Worm (Caenorhabditis elegans) whole organism, L4 larva: ENCODE results near the gene rskd-1.

Experiments
- D1046.2 ChIP-seq: fragments of 200-800 bp; sonication (Bioruptor generic); IDR thresholded peaks from 2 replicates; pipeline ENCODE4 v1.3.6; 2022; ENCODE audit warnings: missing genetic modification characterization, missing compliant biosample characterization
- F10B5.3 ChIP-seq: sonication (generic microtip); optimal IDR thresholded peaks from 2 replicates; lab custom pipeline; 2016; ENCODE audit warnings: mild to moderate bottlenecking, missing genetic modification characterization, missing compliant biosample characterization
- F26F4.8 ChIP-seq: fragments of 200-800 bp; sonication (Bioruptor generic); conservative IDR thresholded peaks from 2 replicates; pipeline ENCODE4 v1.3.6; 2022; ENCODE audit warnings: missing genetic modification characterization, missing compliant biosample characterization
- F44E2.7 ChIP-seq: fragments of 200-800 bp; sonication (Bioruptor generic); IDR thresholded peaks from 2 replicates; pipeline ENCODE4 v2.1.2; 2022; ENCODE audit warnings: missing genetic modification characterization, missing compliant biosample characterization
- F49E8.2 ChIP-seq: sonication (generic microtip); optimal IDR thresholded peaks from 2 replicates; lab custom pipeline; 2016; ENCODE audit warnings: missing compliant biosample characterization, mild to moderate bottlenecking, missing genetic modification characterization, borderline replicate concordance
- T20F7.1 ChIP-seq: fragments of 200-800 bp; sonication (Bioruptor generic); optimal IDR thresholded peaks from 2 replicates; lab custom pipeline; 2018; ENCODE audit warnings: mild to moderate bottlenecking, missing genetic modification characterization, missing compliant biosample characterization
- Y48G9A.11 ChIP-seq: fragments of 200-800 bp; sonication (Bioruptor generic); IDR thresholded peaks from 2 replicates; pipeline ENCODE4 v1.3.6; 2022; ENCODE audit warnings: missing genetic modification reagents, missing genetic modification characterization, missing compliant biosample characterization
- Y5F2A.4 ChIP-seq: fragments of 200-800 bp; sonication (Bioruptor generic); optimal IDR thresholded peaks from 2 replicates; lab custom pipeline; 2018; ENCODE audit warnings: mild to moderate bottlenecking, missing genetic modification characterization, missing compliant biosample characterization
- ama-1 ChIP-seq: fragments of 150-350 bp; optimal IDR thresholded peaks from 2 replicates; lab custom pipeline; 2014; ENCODE audit warnings: inconsistent platforms, mixed read lengths
- arid-1 ChIP-seq: fragments of 200-800 bp; sonication (Bioruptor generic); conservative IDR thresholded peaks from 2 replicates; pipeline ENCODE4 v1.3.6; 2022; ENCODE audit warnings: missing genetic modification reagents, missing genetic modification characterization, missing compliant biosample characterization
- ceh-28 ChIP-seq: fragments of 150-350 bp; optimal IDR thresholded peaks from 2 replicates; lab custom pipeline; 2014; ENCODE audit warnings: missing biosample characterization, missing genetic modification reagents, missing genetic modification characterization
- ceh-44 ChIP-seq: fragments of 200-800 bp; sonication (Bioruptor generic); IDR thresholded peaks from 2 replicates; pipeline ENCODE4 v1.3.6; 2022; ENCODE audit warnings: missing genetic modification reagents, missing genetic modification characterization, missing compliant biosample characterization
- ceh-62 ChIP-seq: sonication (generic microtip); optimal IDR thresholded peaks from 2 replicates; lab custom pipeline; 2017; ENCODE audit warnings: missing biosample characterization, missing genetic modification characterization
- ceh-82 ChIP-seq: sonication (generic microtip); optimal IDR thresholded peaks from 2 replicates; lab custom pipeline; 2017; ENCODE audit warnings: missing biosample characterization, missing genetic modification characterization
- ces-1 ChIP-seq: fragments of 150-350 bp; sonication (generic microtip); optimal IDR thresholded peaks from 4 replicates; lab custom pipeline; 2014; ENCODE audit warnings: missing biosample characterization, missing genetic modification reagents, missing genetic modification characterization
- daf-12 ChIP-seq: fragments of 150-350 bp; optimal IDR thresholded peaks from 2 replicates; lab custom pipeline; 2014; ENCODE audit warnings: missing biosample characterization, missing genetic modification reagents, missing genetic modification characterization
- daf-19 ChIP-seq: fragments of 200-800 bp; sonication (Bioruptor generic); conservative IDR thresholded peaks from 2 replicates; pipeline ENCODE4 v1.3.6; 2022; ENCODE audit warnings: missing genetic modification characterization, missing compliant biosample characterization
- dpl-1 ChIP-seq: fragments of 150-350 bp; optimal IDR thresholded peaks from 2 replicates; lab custom pipeline; 2014; ENCODE audit warnings: missing biosample characterization, missing genetic modification reagents, missing genetic modification characterization
- duxl-1 ChIP-seq: sonication (generic microtip); optimal IDR thresholded peaks from 2 replicates; lab custom pipeline; 2016; ENCODE audit warnings: mild to moderate bottlenecking, missing genetic modification characterization, moderate library complexity, missing compliant biosample characterization; ENCODE audit not compliant: poor library complexity
- dve-1 ChIP-seq: sonication (generic microtip); optimal IDR thresholded peaks from 2 replicates; lab custom pipeline; 2017; ENCODE audit warnings: antibody characterized with exemption, mild to moderate bottlenecking, missing genetic modification characterization, missing compliant biosample characterization; ENCODE audit not compliant: insufficient read depth
- fkh-10 ChIP-seq: fragments of 150-350 bp; optimal IDR thresholded peaks from 2 replicates; lab custom pipeline; 2014; ENCODE audit warnings: missing biosample characterization, missing genetic modification reagents, missing genetic modification characterization
- hlh-11 ChIP-seq: fragments of 200-800 bp; sonication (Bioruptor generic); optimal IDR thresholded peaks from 2 replicates; lab custom pipeline; 2018; ENCODE audit warnings: mild to moderate bottlenecking, missing genetic modification characterization, missing compliant biosample characterization
- hlh-30 ChIP-seq: sonication (generic microtip); optimal IDR thresholded peaks from 2 replicates; lab custom pipeline; 2017; ENCODE audit warnings: antibody characterized with exemption, mild to moderate bottlenecking, missing genetic modification characterization, missing compliant biosample characterization; ENCODE audit not compliant: insufficient read depth
- hmg-1.1 ChIP-seq: fragments of 200-800 bp; sonication (Bioruptor generic); IDR thresholded peaks from 2 replicates; pipeline ENCODE4 v1.3.6; 2022; ENCODE audit warnings: missing genetic modification reagents, missing genetic modification characterization, missing compliant biosample characterization
- lin-1 ChIP-seq: fragments of 200-800 bp; sonication (Bioruptor generic); IDR thresholded peaks from 2 replicates; pipeline ENCODE4 v1.3.6; 2022; ENCODE audit warnings: missing genetic modification reagents, missing genetic modification characterization, missing compliant biosample characterization
- lin-13 ChIP-seq: fragments of 150-350 bp; optimal IDR thresholded peaks from 2 replicates; lab custom pipeline; 2014; ENCODE audit warnings: missing biosample characterization, missing genetic modification reagents, missing genetic modification characterization
- lin-15B ChIP-seq: fragments of 150-350 bp; sonication (generic microtip); optimal IDR thresholded peaks from 3 replicates; lab custom pipeline; 2014; ENCODE audit warnings: missing biosample characterization, missing genetic modification characterization
- lir-3 ChIP-seq: sonication (generic microtip); optimal IDR thresholded peaks from 2 replicates; lab custom pipeline; 2016; ENCODE audit warnings: mild to moderate bottlenecking, missing genetic modification characterization, missing compliant biosample characterization
- madf-5 ChIP-seq, 2 experiments: fragments of 200-800 bp; sonication (Bioruptor generic); IDR thresholded peaks; 2 replicates each; pipeline ENCODE4 v1.3.6; 2022; ENCODE audit warnings: missing compliant biosample characterization in 2 of 2, missing genetic modification characterization in 2 of 2
- mdl-1 ChIP-seq, 2 experiments: fragments of 150-350 bp in 1 of 2; sonication (generic microtip) in 1 of 2; optimal IDR thresholded peaks; 2 replicates each; lab custom pipeline; 2014 to 2017; ENCODE audit warnings: missing biosample characterization in 2 of 2, missing genetic modification characterization in 2 of 2
- mep-1 ChIP-seq: fragments of 150-350 bp; sonication (generic microtip); optimal IDR thresholded peaks from 3 replicates; lab custom pipeline; 2014; ENCODE audit warnings: missing biosample characterization, missing genetic modification characterization
- mxl-2 ChIP-seq: fragments of 200-800 bp; sonication (Bioruptor generic); conservative IDR thresholded peaks from 2 replicates; pipeline ENCODE4 v1.3.6; 2022; ENCODE audit warnings: missing genetic modification reagents, missing genetic modification characterization, missing compliant biosample characterization
- nhr-10 ChIP-seq: fragments of 150-350 bp; optimal IDR thresholded peaks from 2 replicates; lab custom pipeline; 2014; ENCODE audit warnings: missing biosample characterization, missing genetic modification characterization
- nhr-102 ChIP-seq: sonication (generic microtip); optimal IDR thresholded peaks from 2 replicates; lab custom pipeline; 2016; ENCODE audit warnings: mild to moderate bottlenecking, missing genetic modification characterization, moderate library complexity, missing compliant biosample characterization
- nhr-11 ChIP-seq: fragments of 150-350 bp; optimal IDR thresholded peaks from 2 replicates; lab custom pipeline; 2014; ENCODE audit warnings: missing biosample characterization, missing genetic modification characterization
- nhr-28 ChIP-seq: fragments of 150-350 bp; optimal IDR thresholded peaks from 2 replicates; lab custom pipeline; 2014; ENCODE audit warnings: missing biosample characterization, missing genetic modification characterization
- nhr-41 ChIP-seq: fragments of 200-800 bp; sonication (Bioruptor generic); IDR thresholded peaks from 2 replicates; pipeline ENCODE4 v1.3.6; 2022; ENCODE audit warnings: missing genetic modification reagents, missing genetic modification characterization, missing compliant biosample characterization
- nhr-42 ChIP-seq: fragments of 200-800 bp; sonication (Bioruptor generic); IDR thresholded peaks from 2 replicates; pipeline ENCODE4 v1.3.6; 2022; ENCODE audit warnings: missing genetic modification characterization, missing compliant biosample characterization
- nhr-48 ChIP-seq: sonication (generic microtip); optimal IDR thresholded peaks from 2 replicates; lab custom pipeline; 2016; ENCODE audit warnings: mild to moderate bottlenecking, missing genetic modification characterization, missing compliant biosample characterization
- nhr-6 ChIP-seq: fragments of 150-350 bp; optimal IDR thresholded peaks from 2 replicates; lab custom pipeline; 2014; ENCODE audit warnings: missing biosample characterization, missing genetic modification characterization
- nhr-77 ChIP-seq: fragments of 150-350 bp; optimal IDR thresholded peaks from 2 replicates; lab custom pipeline; 2014; ENCODE audit warnings: missing biosample characterization, missing genetic modification characterization
- tag-97 ChIP-seq: fragments of 200-800 bp; sonication (Bioruptor generic); IDR thresholded peaks from 2 replicates; pipeline ENCODE4 v1.3.6; 2022; ENCODE audit warnings: missing genetic modification characterization, missing compliant biosample characterization
- tra-1 ChIP-seq: fragments of 200-800 bp; sonication (Bioruptor generic); IDR thresholded peaks from 2 replicates; pipeline ENCODE4 v1.3.6; 2022; ENCODE audit warnings: missing genetic modification reagents, missing genetic modification characterization, missing compliant biosample characterization
- unc-39 ChIP-seq: sonication (generic microtip); optimal IDR thresholded peaks from 2 replicates; lab custom pipeline; 2017; ENCODE audit warnings: missing biosample characterization, missing genetic modification characterization
- vab-7 ChIP-seq: fragments of 200-800 bp; sonication (Bioruptor generic); IDR thresholded peaks from 2 replicates; pipeline ENCODE4 v1.3.6; 2022; ENCODE audit warnings: missing genetic modification reagents, missing genetic modification characterization, missing compliant biosample characterization
- zfp-2 ChIP-seq: sonication (generic microtip); optimal IDR thresholded peaks from 2 replicates; lab custom pipeline; 2016; ENCODE audit warnings: mild to moderate bottlenecking, missing genetic modification characterization, missing compliant biosample characterization
- zfp-3 ChIP-seq: fragments of 200-800 bp; sonication (Bioruptor generic); conservative IDR thresholded peaks from 2 replicates; pipeline ENCODE4 v1.3.6; 2022; ENCODE audit warnings: missing genetic modification reagents, missing genetic modification characterization, missing compliant biosample characterization
- zip-11 ChIP-seq: fragments of 200-800 bp; sonication (Bioruptor generic); IDR thresholded peaks from 2 replicates; pipeline ENCODE4 v1.3.6; 2022; ENCODE audit warnings: missing genetic modification characterization, missing compliant biosample characterization
- zip-2 ChIP-seq: fragments of 150-350 bp; optimal IDR thresholded peaks from 2 replicates; lab custom pipeline; 2014; ENCODE audit warnings: missing biosample characterization, missing genetic modification characterization
- ztf-11 ChIP-seq: fragments of 150-350 bp; optimal IDR thresholded peaks from 2 replicates; lab custom pipeline; 2014; ENCODE audit warnings: missing biosample characterization, missing genetic modification characterization

Gene rskd-1

DNA sequence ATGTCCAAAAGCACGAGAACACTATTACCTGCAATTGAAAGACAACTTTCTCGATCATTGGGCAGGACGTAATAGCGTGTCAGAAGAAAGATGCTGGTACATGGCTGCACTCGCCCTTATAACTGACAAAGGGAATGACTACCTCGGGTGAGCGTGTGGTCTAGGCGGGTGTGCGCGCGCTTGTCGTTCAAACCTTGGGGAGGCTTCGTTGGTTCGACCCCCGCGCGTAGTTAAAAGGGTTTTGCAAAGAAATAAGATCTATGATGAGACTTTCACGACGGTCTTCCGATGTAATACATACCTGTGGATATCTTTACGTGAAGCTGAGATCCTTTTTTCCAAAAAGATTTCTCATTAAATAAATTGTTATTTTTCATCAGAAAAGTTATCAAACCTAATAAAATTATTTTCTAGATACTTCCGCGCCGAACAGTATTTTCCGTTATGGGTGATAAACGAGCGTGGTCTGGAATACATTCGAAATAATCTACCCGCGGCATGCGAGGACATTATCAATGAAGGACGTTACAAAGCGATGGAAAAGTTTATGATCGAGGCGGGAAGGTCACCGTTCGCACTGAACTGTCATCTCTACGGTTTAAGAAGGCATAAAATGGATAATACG lies 15.2 kb upstream of the rskd-1 start (continued):
- TF ChIP-seq hlh-30 (tag; lab: Kevin White, UChicago) (peak; percentile 88), ceh-62 (tag; lab: Kevin White, UChicago) (no peak), F49E8.2 (peak; percentile 95), D1046.2 (GFP tag; lab: Robert Waterston, UW) (peak; percentile 97), ces-1 (GFP tag; lab: Kevin White, UChicago) (peak; percentile 55), dpl-1 (GFP tag; lab: Kevin White, UChicago) (peak; percentile 63), nhr-48 (tag; lab: Kevin White, UChicago) (peak; percentile 93), zip-2 (peak; percentile 60), nhr-10 (no peak), daf-19 (GFP tag; lab: Robert Waterston, UW) (peak; percentile 100), zfp-3 (peak; percentile 94), madf-5 (GFP tag; IDR thresholded peaks at IDR 0.05; lab: Robert Waterston, UW) (peak; percentile 100), duxl-1 (tag; lab: Kevin White, UChicago) (peak; percentile 97), unc-39 (tag; lab: Kevin White, UChicago) (no peak), hmg-1.1 (peak; percentile 98), lin-13 (GFP tag; lab: Kevin White, UChicago) (peak; percentile 67), nhr-102 (tag; lab: Kevin White, UChicago) (peak; percentile 95), zfp-2 (peak; percentile 80), fkh-10 (peak; percentile 60), arid-1 (GFP tag; lab: Robert Waterston, UW) (peak; percentile 99), zip-11 (GFP tag; lab: Robert Waterston, UW) (peak; percentile 94), tag-97 (GFP tag; lab: Robert Waterston, UW) (peak; percentile 93), ama-1 (lab: Kevin White, UChicago) (peak; percentile 91), T20F7.1 (GFP tag; lab: Kevin White, UChicago) (peak; percentile 86), mdl-1 (tag; optimal IDR thresholded peaks at IDR 0.05; lab: Kevin White, UChicago) (peak; percentile 13 to 49)
- TF ChIP-seq, all 104 proteins: peak for 89

DNA sequence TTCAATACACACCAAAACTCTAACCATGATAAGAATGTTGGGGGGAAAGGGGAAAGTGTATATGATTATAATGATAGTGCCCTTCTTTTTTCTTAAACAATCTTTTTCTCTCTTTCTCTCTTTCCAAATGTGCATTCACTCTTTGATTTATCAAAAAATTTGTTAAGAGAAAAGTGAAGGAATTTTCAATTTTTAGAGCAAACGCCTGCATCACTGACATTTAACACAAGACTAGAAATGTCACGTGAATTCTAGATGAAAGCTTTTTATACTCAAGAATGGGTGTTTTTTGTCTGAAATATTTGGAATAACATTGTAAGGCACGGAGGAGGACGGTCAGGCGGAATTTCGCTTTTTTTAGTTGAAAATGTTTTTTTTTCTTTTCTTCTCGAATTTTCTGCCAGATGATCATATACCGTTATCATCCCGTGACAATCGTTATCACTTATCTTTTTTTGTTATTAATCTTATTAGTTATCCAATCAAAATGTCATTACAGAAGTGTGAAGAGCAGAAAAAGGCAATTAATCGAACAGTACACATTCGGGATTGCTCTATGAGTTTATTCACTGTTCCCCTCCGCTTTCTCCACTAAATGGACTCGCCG lies 13.7 kb upstream of the rskd-1 start, which contains the start of the genes frm-7 and F55C5.17:
Gene frm-7, plus strand, starts transcription at position 500 of the 607 bp plus-strand sequence.
Gene F55C5.17, plus strand, starts transcription at position 557 of the 607 bp plus-strand sequence.
- TF ChIP-seq nhr-42 (GFP tag; lab: Robert Waterston, UW) = no peak
- peak; percentile 19 for TF ChIP-seq nhr-28 (tag; lab: Kevin White, UChicago)
- no peak for TF ChIP-seq F26F4.8 (GFP tag; lab: Robert Waterston, UW)
- peak; percentile 73 for TF ChIP-seq hlh-11 (tag; lab: Kevin White, UChicago)
- TF ChIP-seq mep-1 (tag; lab: Kevin White, UChicago) = peak; percentile 37
- TF ChIP-seq Y48G9A.11 (GFP tag; lab: Robert Waterston, UW) = no peak
- no peak for TF ChIP-seq ama-1 (lab: Kevin White, UChicago)
- 0 out of 2 replicates have a peak, but pooled peaks have one; percentile 9 for TF ChIP-seq nhr-41 (GFP tag; lab: Robert Waterston, UW)
- TF ChIP-seq ceh-62 (tag; lab: Kevin White, UChicago) = no peak
- no peak for TF ChIP-seq F10B5.3 (tag; lab: Kevin White, UChicago)
- TF ChIP-seq lin-15B (tag; lab: Kevin White, UChicago) = no peak
- TF ChIP-seq mxl-2 = no peak
- TF ChIP-seq dve-1 (tag; lab: Kevin White, UChicago) = peak; percentile 57
- no peak for TF ChIP-seq daf-12
- TF ChIP-seq ceh-82 (tag; lab: Kevin White, UChicago) = no peak
- no peak for TF ChIP-seq nhr-77
- TF ChIP-seq F49E8.2 = no peak
- TF ChIP-seq ceh-44 (GFP tag; lab: Robert Waterston, UW) = no peak
- no peak for TF ChIP-seq ztf-11 (tag; lab: Kevin White, UChicago)
- no peak for TF ChIP-seq nhr-6
- no peak for TF ChIP-seq lir-3 (tag; lab: Kevin White, UChicago)
- TF ChIP-seq ceh-28 (tag; lab: Kevin White, UChicago) = no peak
- no peak for TF ChIP-seq nhr-102 (tag; lab: Kevin White, UChicago)
- TF ChIP-seq F44E2.7 = no peak
- no peak for TF ChIP-seq tra-1 (GFP tag; lab: Robert Waterston, UW)
- no peak for TF ChIP-seq nhr-11 (tag; lab: Kevin White, UChicago)
- no peak for TF ChIP-seq lin-1 (GFP tag; lab: Robert Waterston, UW)
- TF ChIP-seq Y5F2A.4 = no peak
- no peak for TF ChIP-seq vab-7
- TF ChIP-seq nhr-10 = no peak
